Worm (Caenorhabditis elegans) whole organism, L2 larva: ENCODE results near the gene rab-39.
A peak's percentile ranks its signal among the peaks of the same experiment; 100 is the strongest.

Source experiments
- C34F6.9 ChIP-seq: fragments of 150-350 bp; optimal IDR thresholded peaks from 2 replicates; lab custom pipeline; 2014; ENCODE audit warnings: missing biosample characterization, missing genetic modification characterization
- F13H6.1 ChIP-seq: sonication (generic microtip); optimal IDR thresholded peaks from 2 replicates; lab custom pipeline; 2016; ENCODE audit warnings: missing genetic modification characterization, missing compliant biosample characterization
- Y55F3AM.14 ChIP-seq: fragments of 200-800 bp; sonication (Bioruptor generic); optimal IDR thresholded peaks from 2 replicates; lab custom pipeline; 2018; ENCODE audit warnings: mild to moderate bottlenecking, missing genetic modification characterization, missing compliant biosample characterization
- alr-1 ChIP-seq: fragments of 150-350 bp; optimal IDR thresholded peaks from 2 replicates; lab custom pipeline; 2014; ENCODE audit warnings: missing biosample characterization, missing genetic modification characterization
- aly-2 ChIP-seq: fragments of 150-350 bp; optimal IDR thresholded peaks from 2 replicates; lab custom pipeline; 2014; ENCODE audit warnings: missing biosample characterization, missing genetic modification characterization
- ama-1 ChIP-seq: fragments of 150-350 bp; optimal IDR thresholded peaks from 2 replicates; lab custom pipeline; 2018; ENCODE audit warnings: inconsistent platforms
- blmp-1 ChIP-seq: sonication (generic microtip); optimal IDR thresholded peaks from 2 replicates; lab custom pipeline; 2017; ENCODE audit warnings: missing genetic modification characterization, mild to moderate bottlenecking, missing compliant biosample characterization, antibody characterized with exemption, moderate library complexity; ENCODE audit not compliant: insufficient read depth
- ceh-82 ChIP-seq: fragments of 150-350 bp; optimal IDR thresholded peaks from 2 replicates; lab custom pipeline; 2014; ENCODE audit warnings: missing biosample characterization, missing genetic modification characterization
- crh-2 ChIP-seq: sonication (generic microtip); optimal IDR thresholded peaks from 2 replicates; lab custom pipeline; 2017; ENCODE audit warnings: missing biosample characterization, missing genetic modification characterization
- dmd-4 ChIP-seq: sonication (generic microtip); optimal IDR thresholded peaks from 2 replicates; lab custom pipeline; 2017; ENCODE audit warnings: missing biosample characterization, missing genetic modification characterization
- egl-27 ChIP-seq: sonication (generic microtip); optimal IDR thresholded peaks from 3 replicates; lab custom pipeline; 2017; ENCODE audit warnings: missing biosample characterization, missing genetic modification reagents, missing genetic modification characterization
- fos-1 ChIP-seq: fragments of 150-350 bp; optimal IDR thresholded peaks from 2 replicates; lab custom pipeline; 2014; ENCODE audit warnings: missing biosample characterization, missing genetic modification characterization
- gmeb-1 ChIP-seq: fragments of 150-350 bp; optimal IDR thresholded peaks from 2 replicates; lab custom pipeline; 2014; ENCODE audit warnings: missing biosample characterization, missing genetic modification characterization
- lin-11 ChIP-seq: fragments of 150-350 bp; sonication (generic microtip); optimal IDR thresholded peaks from 2 replicates; lab custom pipeline; 2014; ENCODE audit warnings: missing biosample characterization, missing genetic modification characterization, inconsistent platforms, mixed read lengths
- lin-13 ChIP-seq: fragments of 150-350 bp; optimal IDR thresholded peaks from 2 replicates; lab custom pipeline; 2014; ENCODE audit warnings: missing biosample characterization, missing genetic modification reagents, missing genetic modification characterization
- lin-39 ChIP-seq: fragments of 150-350 bp; optimal IDR thresholded peaks from 2 replicates; lab custom pipeline; 2014; ENCODE audit warnings: missing biosample characterization, missing genetic modification reagents, missing genetic modification characterization
- lsy-2 ChIP-seq, 2 experiments: fragments of 150-350 bp in 1 of 2; sonication (generic microtip) in 1 of 2; optimal IDR thresholded peaks; 2 replicates each; lab custom pipeline; 2014 to 2017; ENCODE audit warnings: missing biosample characterization in 2 of 2, missing genetic modification characterization in 2 of 2
- mdl-1 ChIP-seq, 2 experiments: fragments of 150-350 bp in 1 of 2; sonication (generic microtip) in 1 of 2; optimal IDR thresholded peaks; 2 replicates each; lab custom pipeline; 2017; ENCODE audit warnings: missing biosample characterization in 2 of 2, missing genetic modification characterization in 2 of 2
- nhr-10 ChIP-seq: sonication (generic microtip); optimal IDR thresholded peaks from 2 replicates; lab custom pipeline; 2017; ENCODE audit warnings: missing biosample characterization, missing genetic modification characterization
- nhr-12 ChIP-seq: fragments of 150-350 bp; optimal IDR thresholded peaks from 2 replicates; lab custom pipeline; 2014; ENCODE audit warnings: missing biosample characterization, missing genetic modification characterization
- nhr-129 ChIP-seq: fragments of 150-350 bp; optimal IDR thresholded peaks from 2 replicates; lab custom pipeline; 2014; ENCODE audit warnings: missing biosample characterization, missing genetic modification characterization
- nhr-21 ChIP-seq: fragments of 150-350 bp; optimal IDR thresholded peaks from 2 replicates; lab custom pipeline; 2014; ENCODE audit warnings: missing biosample characterization, missing genetic modification characterization
- nhr-23 ChIP-seq: fragments of 150-350 bp; optimal IDR thresholded peaks from 2 replicates; lab custom pipeline; 2014; ENCODE audit warnings: missing biosample characterization, missing genetic modification reagents, missing genetic modification characterization
- nhr-25 ChIP-seq: fragments of 150-350 bp; sonication (generic microtip); optimal IDR thresholded peaks from 3 replicates; lab custom pipeline; 2014; ENCODE audit warnings: missing biosample characterization, missing genetic modification characterization
- nhr-77 ChIP-seq: fragments of 150-350 bp; optimal IDR thresholded peaks from 2 replicates; lab custom pipeline; 2014; ENCODE audit warnings: missing biosample characterization, missing genetic modification characterization
- peb-1 ChIP-seq: fragments of 150-350 bp; optimal IDR thresholded peaks from 2 replicates; lab custom pipeline; 2014; ENCODE audit warnings: missing biosample characterization, missing genetic modification characterization
- sem-4 ChIP-seq: fragments of 150-350 bp; optimal IDR thresholded peaks from 2 replicates; lab custom pipeline; 2014; ENCODE audit warnings: missing biosample characterization, missing genetic modification reagents, missing genetic modification characterization
- skn-1 ChIP-seq: sonication (generic microtip); optimal IDR thresholded peaks from 2 replicates; lab custom pipeline; 2017; ENCODE audit warnings: missing biosample characterization, missing genetic modification characterization
- sma-3 ChIP-seq: sonication (generic microtip); optimal IDR thresholded peaks from 2 replicates; lab custom pipeline; 2016; ENCODE audit warnings: missing genetic modification reagents, missing genetic modification characterization, missing compliant biosample characterization
- sma-9 ChIP-seq, 2 experiments: fragments of 150-350 bp in 1 of 2; sonication (generic microtip) in 1 of 2; optimal IDR thresholded peaks; 2 replicates each; lab custom pipeline; 2014 to 2016; ENCODE audit warnings: missing genetic modification characterization in 2 of 2, mild to moderate bottlenecking in 1 of 2, missing biosample characterization in 1 of 2, missing compliant biosample characterization in 1 of 2, missing genetic modification reagents in 1 of 2, moderate library complexity in 1 of 2
- snpc-4 ChIP-seq: fragments of 150-350 bp; optimal IDR thresholded peaks from 2 replicates; lab custom pipeline; 2014; ENCODE audit warnings: missing biosample characterization, missing genetic modification characterization
- unc-39 ChIP-seq: fragments of 150-350 bp; optimal IDR thresholded peaks from 2 replicates; lab custom pipeline; 2014; ENCODE audit warnings: missing biosample characterization, missing genetic modification characterization
- unc-55 ChIP-seq: fragments of 150-350 bp; sonication (generic microtip); optimal IDR thresholded peaks from 3 replicates; lab custom pipeline; 2014; ENCODE audit warnings: missing biosample characterization, missing genetic modification reagents, missing genetic modification characterization
- unc-62 ChIP-seq: fragments of 150-350 bp; optimal IDR thresholded peaks from 2 replicates; lab custom pipeline; 2014; ENCODE audit warnings: missing biosample characterization, missing genetic modification reagents, missing genetic modification characterization
- zag-1 ChIP-seq: fragments of 150-350 bp; optimal IDR thresholded peaks from 2 replicates; lab custom pipeline; 2014; ENCODE audit warnings: missing biosample characterization, missing genetic modification characterization
- ztf-1 ChIP-seq: fragments of 200-800 bp; sonication (Bioruptor generic); conservative IDR thresholded peaks from 2 replicates; pipeline ENCODE4 v1.3.6; 2022; ENCODE audit warnings: missing genetic modification characterization, missing compliant biosample characterization
- ztf-11 ChIP-seq: sonication (generic microtip); optimal IDR thresholded peaks from 2 replicates; lab custom pipeline; 2017; ENCODE audit warnings: missing biosample characterization, missing genetic modification characterization
- ztf-4 ChIP-seq: fragments of 150-350 bp; optimal IDR thresholded peaks from 2 replicates; lab custom pipeline; 2014; ENCODE audit warnings: missing biosample characterization, missing genetic modification characterization

Gene rab-39

DNA sequence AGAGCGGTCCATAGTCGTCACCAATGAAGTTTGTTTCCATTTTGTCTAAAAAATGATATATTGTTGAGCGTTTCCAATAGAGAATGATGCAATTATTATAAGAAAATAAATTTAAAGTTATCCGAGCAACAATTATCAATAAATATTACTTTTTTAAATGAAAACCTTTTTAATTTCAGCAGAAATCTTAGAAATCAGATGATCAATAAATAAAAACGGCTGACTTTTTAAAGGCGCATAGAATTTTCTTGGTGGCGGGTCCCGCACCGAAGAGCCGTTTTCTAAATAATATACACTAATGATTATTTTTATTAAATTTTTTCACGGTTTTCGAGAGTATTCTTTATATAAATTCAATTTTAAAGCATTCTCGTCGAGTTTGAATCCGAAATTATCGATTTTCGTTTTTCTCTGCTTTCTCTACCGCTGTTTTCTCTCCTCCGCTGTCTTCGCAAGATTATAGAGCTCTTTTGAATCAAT lies at the start of gene rab-39:
TSS of gene rab-39 (minus strand) at position 51 of the 480 bp plus-strand sequence.
- TF ChIP-seq ztf-1 (GFP tag; lab: Robert Waterston, UW): no peak
- peak; percentile 20 for TF ChIP-seq crh-2 (tag; lab: Kevin White, UChicago)
- TF ChIP-seq lsy-2 (tag; optimal IDR thresholded peaks at IDR 0.05; lab: Kevin White, UChicago): peak in 1 of 2 experiments; percentile 62
- no peak for TF ChIP-seq ztf-11 (tag; lab: Kevin White, UChicago)
- TF ChIP-seq ceh-82: no peak
- peak; percentile 72 for TF ChIP-seq C34F6.9 (tag; lab: Kevin White, UChicago)
- TF ChIP-seq fos-1 (tag; lab: Kevin White, UChicago): peak; percentile 20
- peak; percentile 69 for TF ChIP-seq unc-55
- TF ChIP-seq lin-13 (GFP tag; lab: Kevin White, UChicago): peak; percentile 23

DNA sequence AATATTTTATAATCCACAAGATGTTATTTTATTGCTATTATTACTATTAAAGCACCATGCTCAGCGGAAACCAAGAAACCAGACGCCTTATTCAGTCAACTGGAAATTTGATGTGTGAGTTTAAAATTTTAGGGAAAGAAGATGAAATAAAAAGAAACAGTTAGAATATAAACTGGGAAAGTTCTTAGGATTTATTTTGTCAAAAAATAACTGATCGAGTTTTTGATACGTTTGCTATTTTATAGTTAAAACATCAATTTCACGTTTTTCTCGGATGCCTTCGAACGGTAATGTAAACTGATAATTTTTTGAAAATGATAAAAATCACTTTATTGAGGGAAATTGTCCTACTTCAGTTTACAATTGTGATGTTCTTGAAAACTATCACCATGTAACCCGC lies 49.7 kb upstream of the rab-39 start, which contains the start of gene C06C3.3:
TSS of gene C06C3.3 (minus strand) at position 101 of the 400 bp plus-strand sequence.
- TF ChIP-seq fos-1 (tag; lab: Kevin White, UChicago) (no peak), crh-2 (tag; lab: Kevin White, UChicago) (no peak), unc-55 (no peak), skn-1 (no peak), C34F6.9 (tag; lab: Kevin White, UChicago) (no peak), ztf-4 (tag; lab: Kevin White, UChicago) (no peak), ztf-1 (GFP tag; lab: Robert Waterston, UW) (no peak)
- TF ChIP-seq, all 48 proteins: peak for 0

DNA sequence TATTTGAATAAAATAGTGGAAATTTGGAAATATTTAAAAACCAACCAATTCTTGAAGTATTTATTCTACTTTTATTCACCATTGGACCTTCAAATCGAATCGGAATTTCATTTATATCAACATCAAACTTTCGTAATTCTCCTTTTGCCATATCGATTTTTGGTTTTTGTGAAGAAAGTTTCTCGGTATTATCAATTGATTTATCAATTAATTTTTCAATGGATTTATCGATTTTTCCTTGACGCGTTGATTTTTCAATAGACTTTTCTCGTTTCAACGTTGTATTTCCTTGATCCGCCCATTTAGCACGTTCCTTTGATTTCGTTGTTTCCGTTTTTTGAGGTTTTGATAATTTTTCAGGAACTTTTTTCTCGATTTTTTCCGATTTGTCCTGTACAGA lies 46.7 kb upstream of the rab-39 start:
- TF ChIP-seq dmd-4 (no peak), unc-39 (no peak), C34F6.9 (tag; lab: Kevin White, UChicago) (no peak), alr-1 (tag; lab: Kevin White, UChicago) (no peak), sem-4 (tag; lab: Kevin White, UChicago) (no peak), lin-11 (tag; lab: Kevin White, UChicago) (no peak), nhr-23 (no peak), lin-39 (tag; lab: Kevin White, UChicago) (no peak)
- TF ChIP-seq, all 48 proteins: peak for 0

DNA sequence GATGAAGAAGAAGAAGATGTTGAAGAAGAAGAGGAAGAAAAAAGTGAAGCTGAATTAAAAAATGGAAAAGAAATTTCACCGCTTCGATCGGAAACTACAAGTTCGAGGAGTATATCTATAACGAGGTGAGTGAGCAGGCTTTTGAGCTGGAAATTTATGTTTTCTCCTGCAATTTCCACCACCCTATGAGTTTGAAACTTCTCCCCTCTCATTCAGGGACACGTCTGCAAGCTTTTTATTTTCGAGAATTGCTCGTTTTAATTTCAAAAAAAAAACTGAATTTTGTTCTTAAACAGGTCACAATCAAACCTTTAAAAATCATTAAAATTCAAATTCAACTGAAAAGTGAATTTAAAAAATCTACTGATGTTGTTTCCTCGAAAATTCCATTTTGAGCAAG lies 39.5 kb upstream of the rab-39 start:
- no peak for TF ChIP-seq unc-39
- no peak for TF ChIP-seq snpc-4 (tag; lab: Kevin White, UChicago)
- no peak for TF ChIP-seq dmd-4
- TF ChIP-seq nhr-77 (tag; lab: Kevin White, UChicago): no peak
- TF ChIP-seq sem-4 (tag; lab: Kevin White, UChicago): no peak
- no peak for TF ChIP-seq gmeb-1 (tag; lab: Kevin White, UChicago)
- no peak for TF ChIP-seq aly-2
- TF ChIP-seq Y55F3AM.14 (GFP tag; lab: Kevin White, UChicago): no peak
- no peak for TF ChIP-seq lin-39 (tag; lab: Kevin White, UChicago)
- TF ChIP-seq lin-11 (tag; lab: Kevin White, UChicago): no peak
- no peak for TF ChIP-seq C34F6.9 (tag; lab: Kevin White, UChicago)
- no peak for TF ChIP-seq ama-1

DNA sequence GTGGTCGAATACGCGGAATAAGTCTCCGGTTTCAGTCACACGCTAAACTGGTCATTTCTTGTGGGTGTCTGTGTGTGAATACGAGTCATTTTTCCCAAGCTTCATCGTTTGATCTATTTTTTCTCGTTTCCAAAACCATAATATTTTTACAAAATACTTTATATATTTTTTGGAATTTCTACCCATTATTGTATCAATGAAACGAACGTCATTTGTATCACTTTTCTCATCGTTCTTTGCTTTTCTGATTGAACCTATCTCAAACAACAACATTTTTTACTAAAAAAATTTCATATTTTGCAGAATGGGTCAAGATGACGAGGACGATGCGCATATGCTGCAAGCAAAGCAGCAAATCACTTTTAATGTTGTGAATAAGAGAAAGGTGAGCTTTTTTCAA lies 35.5 kb upstream of the rab-39 start, which contains the start of gene mel-11:
TSS of gene mel-11 (plus strand) at position 301 of the 400 bp plus-strand sequence.
- TF ChIP-seq C34F6.9 (tag; lab: Kevin White, UChicago): no peak
- no peak for TF ChIP-seq F13H6.1 (tag; lab: Kevin White, UChicago)
- no peak for TF ChIP-seq gmeb-1 (tag; lab: Kevin White, UChicago)
- no peak for TF ChIP-seq unc-62
- TF ChIP-seq sem-4 (tag; lab: Kevin White, UChicago): no peak
- no peak for TF ChIP-seq zag-1 (tag; lab: Kevin White, UChicago)
- no peak for TF ChIP-seq ztf-11 (tag; lab: Kevin White, UChicago)
- TF ChIP-seq aly-2: no peak
- no peak for TF ChIP-seq ama-1
- no peak for TF ChIP-seq mdl-1 (tag; optimal IDR thresholded peaks at IDR 0.05; lab: Kevin White, UChicago)
- no peak for TF ChIP-seq nhr-12
- no peak for TF ChIP-seq nhr-129 (tag; lab: Kevin White, UChicago)
- no peak for TF ChIP-seq ztf-1 (GFP tag; lab: Robert Waterston, UW)
- no peak for TF ChIP-seq peb-1
- no peak for TF ChIP-seq lin-13 (GFP tag; lab: Kevin White, UChicago)
- TF ChIP-seq Y55F3AM.14 (GFP tag; lab: Kevin White, UChicago): no peak

DNA sequence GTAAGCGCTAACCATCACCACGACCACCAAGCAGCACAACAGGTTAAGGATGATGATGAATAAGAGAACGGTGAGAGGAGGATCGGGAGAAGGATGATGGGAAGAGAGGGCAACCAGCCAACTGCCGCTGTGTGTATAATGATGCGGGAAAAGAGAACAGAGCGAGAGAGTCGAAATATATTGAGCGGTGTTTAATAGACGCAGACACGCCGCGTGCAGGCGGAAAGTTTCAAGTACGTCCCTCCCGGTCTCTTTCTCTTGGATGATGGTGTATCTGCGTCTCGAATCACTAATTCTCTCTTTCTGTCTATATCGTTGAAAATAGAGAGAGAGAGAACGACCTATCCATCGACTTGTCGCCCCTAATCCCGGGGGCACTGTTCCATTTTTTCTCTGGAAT lies 34.0 kb upstream of the rab-39 start:
- TF ChIP-seq egl-27 (tag; lab: Kevin White, UChicago) (peak; percentile 75), ceh-82 (no peak), zag-1 (tag; lab: Kevin White, UChicago) (peak; percentile 17), nhr-25 (tag; lab: Kevin White, UChicago) (peak; percentile 38), sma-9 (GFP tag; optimal IDR thresholded peaks at IDR 0.05; lab: Kevin White, UChicago) (peak; percentile 84), sma-9 (tag; optimal IDR thresholded peaks at IDR 0.05; lab: Kevin White, UChicago) (no peak), sma-3 (GFP tag; lab: Kevin White, UChicago) (peak; percentile 38), ama-1 (no peak), unc-55 (peak; percentile 51), unc-62 (no peak), sem-4 (tag; lab: Kevin White, UChicago) (peak; percentile 57), lsy-2 (tag; optimal IDR thresholded peaks at IDR 0.05; lab: Kevin White, UChicago) (peak in 1 of 2 experiments; percentile 60), nhr-129 (tag; lab: Kevin White, UChicago) (peak; percentile 75), nhr-21 (tag; lab: Kevin White, UChicago) (peak; percentile 37), lin-13 (GFP tag; lab: Kevin White, UChicago) (no peak), nhr-10 (tag; lab: Kevin White, UChicago) (no peak), fos-1 (tag; lab: Kevin White, UChicago) (peak; percentile 45), snpc-4 (tag; lab: Kevin White, UChicago) (no peak), blmp-1 (tag; lab: Kevin White, UChicago) (peak; percentile 58), crh-2 (tag; lab: Kevin White, UChicago) (peak; percentile 28), F13H6.1 (tag; lab: Kevin White, UChicago) (peak; percentile 72), C34F6.9 (tag; lab: Kevin White, UChicago) (peak; percentile 52)
